ENCODE assay signal across 2 worm cellular contexts in the genomic region with DNA sequence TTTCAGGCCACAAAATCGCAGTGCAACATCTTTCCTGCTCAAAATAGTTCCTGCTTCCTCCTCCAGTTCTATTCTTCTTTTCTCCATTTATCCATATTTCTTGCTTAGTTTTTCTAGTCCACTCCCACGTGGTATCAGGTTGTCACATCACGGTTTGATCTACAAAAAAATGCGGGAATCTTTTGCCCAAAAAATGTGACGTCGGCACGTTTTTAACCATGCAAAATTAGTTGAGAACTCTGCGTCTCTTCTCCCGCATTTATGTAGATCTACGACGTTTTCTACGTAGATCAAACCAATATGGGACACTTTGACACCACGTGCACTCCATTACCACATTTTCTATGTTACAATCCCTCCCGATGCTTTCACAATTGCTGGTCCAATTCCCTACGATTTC.
TF ChIP-seq lines count a peak whose summit lies in the region.

No protein-coding gene starts in this region.

TF ChIP-seq in whole organism, L4 larva, 104 proteins besides CTCF, POLR2A, EP300 and RAD21:
- TF ChIP-seq unc-62 (GFP tag; optimal IDR thresholded peaks at IDR 0.05 in 1 of 2; lab: Kevin White, UChicago) (peak in 1 of 2 experiments; percentile 87), unc-62 (tag; optimal IDR thresholded peaks at IDR 0.05; lab: Kevin White, UChicago) (no peak), nhr-10 (tag; optimal IDR thresholded peaks at IDR 0.05; lab: Kevin White, UChicago) (no peak), lin-38 (GFP tag; IDR thresholded peaks at IDR 0.05; lab: Robert Waterston, UW) (0 out of 2 replicates have a peak, but pooled peaks have one; percentile 16)

TF ChIP-seq in whole organism, young adult, 124 proteins besides CTCF, POLR2A, EP300 and RAD21:
- TF ChIP-seq bed-1 (GFP tag; IDR thresholded peaks at IDR 0.05; lab: Robert Waterston, UW) (no peak), madf-8 (GFP tag; conservative IDR thresholded peaks at IDR 0.05; lab: Robert Waterston, UW) (peak; percentile 54; the same call in 1 of the 2 replicates), xnd-1 (tag; optimal IDR thresholded peaks at IDR 0.05; lab: Kevin White, UChicago) (peak; percentile 21), madf-6 (GFP tag; IDR thresholded peaks at IDR 0.05; lab: Robert Waterston, UW) (peak; percentile 78), F33H1.4 (GFP tag; IDR thresholded peaks at IDR 0.05; lab: Robert Waterston, UW) (0 out of 2 replicates have a peak, but pooled peaks have one; percentile 28), efl-1 (GFP tag; optimal IDR thresholded peaks at IDR 0.05; lab: Kevin White, UChicago) (peak; percentile 45), hmg-1.2 (GFP tag; IDR thresholded peaks at IDR 0.05; lab: Robert Waterston, UW) (0 out of 2 replicates have a peak, but pooled peaks have one; percentile 17), die-1 (tag; optimal IDR thresholded peaks at IDR 0.05; lab: Kevin White, UChicago) (no peak)
